Worm (Caenorhabditis elegans) whole organism, young adult: ENCODE results near the gene arl-5.

Source experiments
- C06A6.2 ChIP-seq: fragments of 200-800 bp; sonication (Bioruptor generic); conservative IDR thresholded peaks from 2 replicates; pipeline ENCODE4 v1.3.6; 2022; ENCODE audit warnings: missing genetic modification characterization, missing compliant biosample characterization
- C17E4.6 ChIP-seq: fragments of 200-800 bp; sonication (Bioruptor generic); IDR thresholded peaks from 2 replicates; pipeline ENCODE4 v1.3.6; 2022; ENCODE audit warnings: missing genetic modification reagents, missing genetic modification characterization, missing compliant biosample characterization
- F10E7.11 ChIP-seq: sonication (generic microtip); optimal IDR thresholded peaks from 2 replicates; lab custom pipeline; 2017; ENCODE audit warnings: mild to moderate bottlenecking, missing genetic modification characterization, moderate library complexity, missing compliant biosample characterization
- F23B12.7 ChIP-seq: sonication (generic microtip); optimal IDR thresholded peaks from 2 replicates; lab custom pipeline; 2017; ENCODE audit warnings: missing genetic modification characterization, mild to moderate bottlenecking, missing compliant biosample characterization, antibody characterized with exemption, moderate library complexity; ENCODE audit not compliant: insufficient read depth
- F33H1.4 ChIP-seq: fragments of 200-800 bp; sonication (Bioruptor generic); IDR thresholded peaks from 2 replicates; pipeline ENCODE4 v1.3.6; 2022; ENCODE audit warnings: missing genetic modification reagents, missing genetic modification characterization, missing compliant biosample characterization
- F37B4.10 ChIP-seq: fragments of 200-800 bp; sonication (Bioruptor generic); IDR thresholded peaks from 2 replicates; pipeline ENCODE4 v1.3.6; 2022; ENCODE audit warnings: missing genetic modification characterization, missing compliant biosample characterization
- K12H6.12 ChIP-seq: fragments of 200-800 bp; sonication (Bioruptor generic); optimal IDR thresholded peaks from 2 replicates; lab custom pipeline; 2018; ENCODE audit warnings: mild to moderate bottlenecking, missing genetic modification characterization, missing compliant biosample characterization
- akir-1 ChIP-seq: fragments of 200-800 bp; sonication (Bioruptor generic); optimal IDR thresholded peaks from 2 replicates; lab custom pipeline; 2018; ENCODE audit warnings: mild to moderate bottlenecking, missing genetic modification characterization, moderate library complexity, missing compliant biosample characterization
- bed-1 ChIP-seq: fragments of 200-800 bp; sonication (Bioruptor generic); IDR thresholded peaks from 2 replicates; pipeline ENCODE4 v1.3.6; 2022; ENCODE audit warnings: missing genetic modification reagents, missing genetic modification characterization, missing compliant biosample characterization
- bed-2 ChIP-seq: fragments of 200-800 bp; sonication (Bioruptor generic); IDR thresholded peaks from 2 replicates; pipeline ENCODE4 v1.3.6; 2022; ENCODE audit warnings: missing genetic modification reagents, missing genetic modification characterization, missing compliant biosample characterization
- cebp-1 ChIP-seq, 2 experiments: fragments of 200-800 bp in 1 of 2; sonication (Bioruptor generic) in 1 of 2; sonication (generic microtip) in 1 of 2; IDR thresholded peaks in 1 of 2; optimal IDR thresholded peaks in 1 of 2; 2 replicates each; pipeline versions ENCODE4 v1.3.6 to Lab custom; 2017 to 2022; ENCODE audit warnings: missing compliant biosample characterization in 2 of 2, missing genetic modification characterization in 2 of 2, mild to moderate bottlenecking in 1 of 2, missing genetic modification reagents in 1 of 2, moderate library complexity in 1 of 2
- ceh-27 ChIP-seq: fragments of 200-800 bp; sonication (Bioruptor generic); optimal IDR thresholded peaks from 2 replicates; lab custom pipeline; 2018; ENCODE audit warnings: mild to moderate bottlenecking, missing genetic modification characterization, moderate library complexity, missing compliant biosample characterization
- ceh-58 ChIP-seq: fragments of 200-800 bp; sonication (Bioruptor generic); IDR thresholded peaks from 2 replicates; pipeline ENCODE4 v1.3.6; 2022; ENCODE audit warnings: missing genetic modification characterization, missing compliant biosample characterization
- dox-1 ChIP-seq: fragments of 200-800 bp; sonication (Bioruptor generic); IDR thresholded peaks from 2 replicates; pipeline ENCODE4 v1.3.6; 2022; ENCODE audit warnings: missing genetic modification reagents, missing genetic modification characterization, missing compliant biosample characterization
- dpff-1 ChIP-seq: sonication (generic microtip); optimal IDR thresholded peaks from 2 replicates; lab custom pipeline; 2017; ENCODE audit warnings: mild to moderate bottlenecking, missing genetic modification characterization, missing compliant biosample characterization
- dpl-1 ChIP-seq: fragments of 150-350 bp; optimal IDR thresholded peaks from 2 replicates; lab custom pipeline; 2014; ENCODE audit warnings: missing biosample characterization, missing genetic modification reagents, missing genetic modification characterization
- efl-1 ChIP-seq: fragments of 150-350 bp; optimal IDR thresholded peaks from 2 replicates; lab custom pipeline; 2014; ENCODE audit warnings: missing biosample characterization, missing genetic modification reagents, missing genetic modification characterization
- fkh-3 ChIP-seq: sonication (generic microtip); optimal IDR thresholded peaks from 2 replicates; lab custom pipeline; 2016; ENCODE audit warnings: mild to moderate bottlenecking, missing genetic modification characterization, missing compliant biosample characterization
- gei-17 ChIP-seq: fragments of 200-800 bp; sonication (Bioruptor generic); optimal IDR thresholded peaks from 2 replicates; lab custom pipeline; 2018; ENCODE audit warnings: mild to moderate bottlenecking, missing genetic modification characterization, missing compliant biosample characterization
- him-1 ChIP-seq: sonication (generic microtip); optimal IDR thresholded peaks from 2 replicates; lab custom pipeline; 2016; ENCODE audit warnings: missing genotype, missing genetic modification reagents, missing genetic modification characterization, missing compliant biosample characterization
- hlh-12 ChIP-seq: sonication (generic microtip); optimal IDR thresholded peaks from 2 replicates; lab custom pipeline; 2016; ENCODE audit warnings: missing genetic modification characterization, missing compliant biosample characterization
- hrde-1 ChIP-seq: sonication (generic microtip); optimal IDR thresholded peaks from 2 replicates; lab custom pipeline; 2016; ENCODE audit warnings: missing genetic modification characterization, mild to moderate bottlenecking, missing compliant biosample characterization, moderate library complexity, missing genotype, missing genetic modification reagents, borderline replicate concordance
- hsf-1 ChIP-seq: fragments of 200-800 bp; sonication (Bioruptor generic); IDR thresholded peaks from 2 replicates; pipeline ENCODE4 v1.3.6; 2022; ENCODE audit warnings: missing genetic modification reagents, missing genetic modification characterization, missing compliant biosample characterization
- lin-35 ChIP-seq, 3 experiments: fragments of 150-350 bp in 2 of 3; sonication (generic microtip) in 1 of 3; optimal IDR thresholded peaks; 2 replicates each; lab custom pipeline; 2014 to 2018; ENCODE audit warnings: missing biosample characterization in 3 of 3, missing genetic modification characterization in 3 of 3, missing genetic modification reagents in 3 of 3
- lin-54 ChIP-seq: fragments of 200-800 bp; sonication (Bioruptor generic); optimal IDR thresholded peaks from 2 replicates; lab custom pipeline; 2018; ENCODE audit warnings: mild to moderate bottlenecking, missing genetic modification characterization, missing compliant biosample characterization
- lsl-1 ChIP-seq: fragments of 200-800 bp; sonication (Bioruptor generic); optimal IDR thresholded peaks from 2 replicates; lab custom pipeline; 2018; ENCODE audit warnings: mild to moderate bottlenecking, missing genetic modification characterization, moderate library complexity, missing compliant biosample characterization
- madf-3 ChIP-seq: fragments of 200-800 bp; sonication (Bioruptor generic); IDR thresholded peaks from 2 replicates; pipeline ENCODE4 v1.3.6; 2022; ENCODE audit warnings: missing genetic modification reagents, missing genetic modification characterization, missing compliant biosample characterization
- madf-8 ChIP-seq: fragments of 200-800 bp; sonication (Bioruptor generic); conservative IDR thresholded peaks from 2 replicates; pipeline ENCODE4 v1.3.6; 2022; ENCODE audit warnings: missing genetic modification reagents, missing genetic modification characterization, missing compliant biosample characterization
- mcd-1 ChIP-seq: fragments of 200-800 bp; sonication (Bioruptor generic); IDR thresholded peaks from 2 replicates; pipeline ENCODE4 v1.3.6; 2022; ENCODE audit warnings: missing genetic modification reagents, missing genetic modification characterization, missing compliant biosample characterization
- mxl-1 ChIP-seq: sonication (generic microtip); optimal IDR thresholded peaks from 2 replicates; lab custom pipeline; 2016; ENCODE audit warnings: missing genetic modification characterization, missing compliant biosample characterization
- nfya-1 ChIP-seq: sonication (generic microtip); optimal IDR thresholded peaks from 2 replicates; lab custom pipeline; 2017; ENCODE audit warnings: antibody characterized with exemption, missing compliant biosample characterization, missing genetic modification characterization, borderline replicate concordance; ENCODE audit not compliant: insufficient read depth
- nhr-120 ChIP-seq: fragments of 200-800 bp; sonication (Bioruptor generic); IDR thresholded peaks from 2 replicates; pipeline ENCODE4 v1.3.6; 2022; ENCODE audit warnings: missing genetic modification characterization, missing compliant biosample characterization
- pbrm-1 ChIP-seq: fragments of 200-800 bp; sonication (Bioruptor generic); IDR thresholded peaks from 2 replicates; pipeline ENCODE4 v1.3.6; 2022; ENCODE audit warnings: missing genetic modification reagents, missing genetic modification characterization, missing compliant biosample characterization
- pha-4 ChIP-seq: fragments of 150-350 bp; sonication (generic microtip); optimal IDR thresholded peaks from 2 replicates; lab custom pipeline; 2014; ENCODE audit warnings: missing biosample characterization, missing genetic modification reagents, missing genetic modification characterization
- rcor-1 ChIP-seq: fragments of 200-800 bp; sonication (Bioruptor generic); IDR thresholded peaks from 2 replicates; pipeline ENCODE4 v1.3.6; 2022; ENCODE audit warnings: missing genetic modification reagents, missing genetic modification characterization, missing compliant biosample characterization
- rec-8 ChIP-seq, 2 experiments: sonication (generic microtip); optimal IDR thresholded peaks; 2 replicates each; lab custom pipeline; 2016; ENCODE audit warnings: mild to moderate bottlenecking in 2 of 2, missing genetic modification characterization in 2 of 2, missing genetic modification reagents in 2 of 2, missing genotype in 2 of 2, missing biosample characterization in 1 of 2, missing compliant biosample characterization in 1 of 2, moderate library complexity in 1 of 2
- snpc-1.3 ChIP-seq: sonication (generic microtip); optimal IDR thresholded peaks from 2 replicates; lab custom pipeline; 2017; ENCODE audit warnings: missing genetic modification characterization, mild to moderate bottlenecking, missing compliant biosample characterization, antibody characterized with exemption, moderate library complexity, missing genotype, missing genetic modification reagents; ENCODE audit not compliant: insufficient read depth
- snpc-4 ChIP-seq, 5 experiments: fragments of 150-350 bp in 1 of 5; sonication (generic microtip) in 4 of 5; optimal IDR thresholded peaks; 2 replicates each; lab custom pipeline; 2014 to 2018; ENCODE audit warnings: missing genetic modification characterization in 5 of 5, missing biosample characterization in 3 of 5, antibody characterized with exemption in 2 of 5, mild to moderate bottlenecking in 2 of 5, missing compliant biosample characterization in 2 of 5, missing genotype in 2 of 5, moderate library complexity in 2 of 5, missing genetic modification reagents in 1 of 5
- tbp1 ChIP-seq: fragments of 200-800 bp; sonication (Bioruptor generic); optimal IDR thresholded peaks from 2 replicates; lab custom pipeline; 2018; ENCODE audit warnings: mild to moderate bottlenecking, missing genetic modification characterization, missing compliant biosample characterization
- unc-130 ChIP-seq: sonication (generic microtip); optimal IDR thresholded peaks from 2 replicates; lab custom pipeline; 2016; ENCODE audit warnings: missing genetic modification reagents, missing genetic modification characterization, missing compliant biosample characterization
- xnd-1 ChIP-seq: sonication (generic microtip); optimal IDR thresholded peaks from 2 replicates; lab custom pipeline; 2016; ENCODE audit warnings: missing genotype, missing genetic modification reagents, missing genetic modification characterization, missing compliant biosample characterization
- ztf-25 ChIP-seq: fragments of 200-800 bp; sonication (Bioruptor generic); IDR thresholded peaks from 2 replicates; pipeline ENCODE4 v1.3.6; 2022; ENCODE audit warnings: missing genetic modification reagents, missing genetic modification characterization, missing compliant biosample characterization
- ztf-26 ChIP-seq: sonication (generic microtip); optimal IDR thresholded peaks from 2 replicates; lab custom pipeline; 2017; ENCODE audit warnings: missing genetic modification characterization, missing compliant biosample characterization
- ztf-28 ChIP-seq: fragments of 200-800 bp; sonication (Bioruptor generic); IDR thresholded peaks from 2 replicates; pipeline ENCODE4 v1.3.6; 2022; ENCODE audit warnings: missing genetic modification reagents, missing genetic modification characterization, missing compliant biosample characterization

Gene arl-5

DNA sequence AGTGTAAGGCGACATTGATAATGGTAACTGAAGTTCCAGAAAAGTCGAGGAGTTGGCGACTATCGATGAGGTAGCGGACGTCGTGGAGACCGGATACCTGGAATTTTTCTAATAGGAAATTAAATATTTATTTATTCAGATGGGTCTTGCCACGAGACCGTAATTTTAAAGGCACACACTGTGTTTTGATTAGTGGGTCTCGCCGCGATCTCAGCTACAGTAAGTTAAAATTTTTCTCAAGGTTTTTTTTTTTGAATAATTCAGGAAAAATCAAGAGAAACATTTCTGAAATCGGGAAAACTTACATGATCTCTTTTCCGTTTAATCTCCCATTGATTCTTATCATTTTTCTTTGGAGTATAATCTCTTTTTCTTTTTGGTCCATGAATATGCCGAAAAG lies 44.0 kb upstream of the arl-5 start:
- TF ChIP-seq C06A6.2 (no peak), pha-4 (tag; lab: Kevin White, UChicago) (no peak), xnd-1 (peak; percentile 19), bed-2 (GFP tag; lab: Robert Waterston, UW) (no peak), C17E4.6 (GFP tag; lab: Robert Waterston, UW) (no peak), lin-35 (GFP tag; optimal IDR thresholded peaks at IDR 0.05; lab: Kevin White, UChicago) (no peak), dpl-1 (GFP tag; lab: Kevin White, UChicago) (no peak), unc-130 (no peak), hrde-1 (tag; lab: Kevin White, UChicago) (no peak), F23B12.7 (no peak), F10E7.11 (tag; lab: Kevin White, UChicago) (no peak), fkh-3 (tag; lab: Kevin White, UChicago) (no peak), ceh-27 (GFP tag; lab: Kevin White, UChicago) (no peak), madf-3 (GFP tag; lab: Robert Waterston, UW) (0 out of 2 replicates have a peak, but pooled peaks have one; percentile 53), lin-54 (GFP tag; lab: Kevin White, UChicago) (no peak), mxl-1 (no peak), rcor-1 (GFP tag; lab: Robert Waterston, UW) (no peak), nhr-120 (GFP tag; lab: Robert Waterston, UW) (no peak), K12H6.12 (tag; lab: Kevin White, UChicago) (no peak), F33H1.4 (peak; percentile 55; the same call in 1 of the 2 replicates), cebp-1 (GFP tag; IDR thresholded peaks at IDR 0.05; lab: Robert Waterston, UW) (no peak), cebp-1 (tag; optimal IDR thresholded peaks at IDR 0.05; lab: Kevin White, UChicago) (no peak), ztf-25 (GFP tag; lab: Robert Waterston, UW) (no peak), him-1 (tag; lab: Kevin White, UChicago) (no peak), hsf-1 (GFP tag; lab: Robert Waterston, UW) (no peak), snpc-4 (GFP tag; optimal IDR thresholded peaks at IDR 0.05; lab: Kevin White, UChicago) (no peak), snpc-4 (tag; optimal IDR thresholded peaks at IDR 0.05; lab: Kevin White, UChicago) (no peak), tbp1 (GFP tag; lab: Kevin White, UChicago) (no peak), akir-1 (no peak), lsl-1 (GFP tag; lab: Kevin White, UChicago) (peak; percentile 52)

DNA sequence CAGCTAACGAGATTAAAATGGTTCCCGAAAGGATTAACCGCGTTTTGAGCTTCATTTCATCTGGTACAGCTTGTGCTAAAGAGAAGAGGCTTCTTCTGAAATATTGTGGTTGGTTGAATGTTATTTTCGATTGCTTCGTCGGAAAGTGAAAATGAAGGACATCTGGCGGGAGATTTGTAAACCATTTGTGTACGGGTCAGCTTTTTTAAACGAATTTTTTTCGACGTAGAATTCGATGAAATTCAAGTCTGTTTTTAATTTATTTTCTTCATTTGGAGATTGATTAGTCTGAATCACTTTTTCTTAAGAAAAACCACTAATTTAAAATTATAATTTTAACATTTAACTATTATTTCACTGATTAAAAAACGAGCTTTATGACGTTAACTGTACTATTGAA lies 42.8 kb upstream of the arl-5 start, which contains the start of gene sqv-3:
Gene sqv-3 (minus strand): TSS at position 101 of the 400 bp plus-strand sequence.
- TF ChIP-seq nfya-1 (tag; lab: Kevin White, UChicago) (no peak), madf-3 (GFP tag; lab: Robert Waterston, UW) (0 out of 2 replicates have a peak, but pooled peaks have one; percentile 55)

DNA sequence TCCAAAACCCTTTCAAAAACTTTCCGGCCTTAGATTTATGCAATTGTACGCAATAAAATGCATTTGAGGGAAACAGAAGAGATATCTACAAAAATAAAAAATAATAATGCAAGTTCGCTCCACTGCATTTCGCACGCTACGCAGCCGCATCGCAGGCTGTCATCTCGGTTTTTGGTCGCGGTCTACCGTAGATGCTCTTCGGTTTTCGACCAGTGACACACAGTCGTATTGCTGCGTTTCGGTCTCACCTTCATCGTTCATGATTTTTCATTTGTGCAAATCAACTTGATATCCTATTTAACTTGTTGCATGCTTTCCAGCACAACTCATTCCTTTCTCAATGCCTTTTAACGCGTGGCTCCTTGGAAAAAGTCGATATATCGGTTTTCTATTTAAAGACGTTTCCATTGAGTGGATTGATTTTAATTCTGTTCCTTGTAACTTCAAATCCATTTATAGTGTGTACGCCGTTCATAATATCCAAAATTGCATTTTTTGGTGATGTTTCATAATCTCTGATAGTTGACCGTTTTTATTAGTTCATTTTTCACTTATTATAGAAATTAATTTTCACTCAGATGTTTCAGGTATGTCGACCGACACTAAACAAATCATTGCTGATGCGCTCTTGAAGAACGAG lies 42.3 kb upstream of the arl-5 start, which contains the start of gene vha-1:
Gene vha-1 (plus strand): TSS at position 590 of the 640 bp plus-strand sequence.
- no peak for TF ChIP-seq rec-8 (tag; optimal IDR thresholded peaks at IDR 0.05; lab: Kevin White, UChicago)
- TF ChIP-seq hlh-12 (tag; lab: Kevin White, UChicago), result no peak
- no peak for TF ChIP-seq him-1 (tag; lab: Kevin White, UChicago)
- TF ChIP-seq mcd-1 (GFP tag; lab: Robert Waterston, UW), result peak; percentile 97
- peak; percentile 88 for TF ChIP-seq dox-1 (GFP tag; lab: Robert Waterston, UW)
- no peak for TF ChIP-seq F37B4.10 (GFP tag; lab: Robert Waterston, UW)
- no peak for TF ChIP-seq ztf-28 (GFP tag; lab: Robert Waterston, UW)
- TF ChIP-seq gei-17, result no peak
- peak; percentile 0 for TF ChIP-seq snpc-1.3
- peak; percentile 54 for TF ChIP-seq F23B12.7
- peak; percentile 27 for TF ChIP-seq efl-1
- TF ChIP-seq ceh-58, result no peak
- no peak for TF ChIP-seq madf-8 (GFP tag; lab: Robert Waterston, UW)
- peak; percentile 87 for TF ChIP-seq ceh-27 (GFP tag; lab: Kevin White, UChicago)
- TF ChIP-seq ztf-26 (tag; lab: Kevin White, UChicago), result peak; percentile 67
- TF ChIP-seq bed-1 (GFP tag; lab: Robert Waterston, UW), result no peak
- no peak for TF ChIP-seq dpff-1 (tag; lab: Kevin White, UChicago)
- peak; percentile 63 for TF ChIP-seq pbrm-1
